Worm (Caenorhabditis elegans): ENCODE data around the gene W07A12.8.

Gene W07A12.8

ce11 chrII:9125007-9125406 is 40.6 kb downstream of the W07A12.8 start:
- no peak for TF ChIP-seq ztf-26 (tag; optimal IDR thresholded peaks at IDR 0.05)
- TF ChIP-seq cebp-2 (GFP tag; IDR thresholded peaks at IDR 0.05): no peak
- no peak for TF ChIP-seq hmg-1.2 (GFP tag; IDR thresholded peaks at IDR 0.05)
- peak; percentile 12 for TF ChIP-seq nhr-80 (tag; optimal IDR thresholded peaks at IDR 0.05)
- TF ChIP-seq hrde-1 (tag; optimal IDR thresholded peaks at IDR 0.05; ENCODE audit: borderline replicate concordance): no peak
- no peak for TF ChIP-seq ccch-3 (GFP tag; optimal IDR thresholded peaks at IDR 0.05)
- no peak for TF ChIP-seq T26A5.8 (tag; optimal IDR thresholded peaks at IDR 0.05)
- TF ChIP-seq attf-6 (GFP tag; IDR thresholded peaks at IDR 0.05): no peak

- TF ChIP-seq fkh-3 (tag; optimal IDR thresholded peaks at IDR 0.05) (no peak), B0019.2 (GFP tag; conservative IDR thresholded peaks at IDR 0.05) (no peak), atf-7 (tag; optimal IDR thresholded peaks at IDR 0.05) (no peak), efl-1 (GFP tag; optimal IDR thresholded peaks at IDR 0.05) (no peak), zim-3 (tag; optimal IDR thresholded peaks at IDR 0.05) (no peak)
Measured at ce11 chrII:9124353-9124752, 41.3 kb downstream of the W07A12.8 start.

- TF ChIP-seq aptf-3 (GFP tag; IDR thresholded peaks at IDR 0.05) (no peak), ztf-26 (tag; optimal IDR thresholded peaks at IDR 0.05) (no peak), snpc-1.3 (tag; optimal IDR thresholded peaks at IDR 0.05; ENCODE audit: insufficient read depth) (no peak), Y53G8AR.9 (GFP tag; conservative IDR thresholded peaks at IDR 0.05) (no peak), attf-5 (GFP tag; optimal IDR thresholded peaks at IDR 0.05) (no peak), lsl-1 (GFP tag; optimal IDR thresholded peaks at IDR 0.05) (no peak), hmg-1.2 (GFP tag; IDR thresholded peaks at IDR 0.05) (no peak), repo-1 (tag; optimal IDR thresholded peaks at IDR 0.05) (no peak), chd-7 (tag; optimal IDR thresholded peaks at IDR 0.05) (no peak), F33H1.4 (GFP tag; IDR thresholded peaks at IDR 0.05) (no peak), F57C9.4 (tag; optimal IDR thresholded peaks at IDR 0.05) (no peak)
Measured at ce11 chrII:9120813-9121554, 44.6 kb downstream of the W07A12.8 start.

ce11 chrII:9120329-9120728 is 45.3 kb downstream of the W07A12.8 start:
- no peak for TF ChIP-seq let-607 (tag; optimal IDR thresholded peaks at IDR 0.05)
- TF ChIP-seq lir-1 (GFP tag; conservative IDR thresholded peaks at IDR 0.05): no peak
- TF ChIP-seq somi-1 (GFP tag; optimal IDR thresholded peaks at IDR 0.05): no peak
- TF ChIP-seq die-1 (tag; optimal IDR thresholded peaks at IDR 0.05): no peak
- no peak for TF ChIP-seq athp-1 (tag; optimal IDR thresholded peaks at IDR 0.05)
- no peak for TF ChIP-seq dox-1 (GFP tag; IDR thresholded peaks at IDR 0.05)
- peak; percentile 42 for TF ChIP-seq ZK185.1 (tag; optimal IDR thresholded peaks at IDR 0.05; ENCODE audit: poor library complexity, severe bottlenecking)
- TF ChIP-seq hsf-1 (GFP tag; IDR thresholded peaks at IDR 0.05): no peak

DNA sequence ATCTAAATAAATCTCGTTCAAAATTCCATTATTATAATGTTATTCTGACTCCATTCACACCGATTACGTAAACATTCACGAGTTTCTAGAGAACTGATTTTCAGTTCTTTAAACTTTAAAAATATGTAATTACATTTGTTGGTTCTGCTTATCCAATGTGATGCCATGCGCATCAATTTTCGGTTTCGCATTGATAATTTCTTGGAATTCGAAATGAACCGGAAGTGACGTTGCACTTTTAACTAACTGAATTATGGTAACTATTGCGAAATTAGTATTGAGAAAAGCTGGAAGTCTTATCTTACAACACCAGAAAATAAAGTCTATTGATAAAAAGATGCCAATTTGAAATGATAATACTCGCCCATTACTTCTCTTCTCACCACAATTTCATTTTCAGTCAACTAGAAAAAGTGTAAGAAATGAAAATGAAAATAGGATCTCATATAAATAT is 47.8 kb downstream of the W07A12.8 start:
- TF ChIP-seq T07F8.4 (tag; optimal IDR thresholded peaks at IDR 0.05): no peak
- TF ChIP-seq F55B11.4 (tag; optimal IDR thresholded peaks at IDR 0.05; ENCODE audit: borderline replicate concordance, insufficient read depth): no peak
- TF ChIP-seq nfyb-1 (GFP tag; IDR thresholded peaks at IDR 0.05): no peak
- no peak for TF ChIP-seq mxl-1 (tag; optimal IDR thresholded peaks at IDR 0.05)
- TF ChIP-seq lin-40 (tag; optimal IDR thresholded peaks at IDR 0.05): peak; percentile 10
- TF ChIP-seq nhr-80 (tag; optimal IDR thresholded peaks at IDR 0.05): peak; percentile 57
- no peak for TF ChIP-seq ama-1 (optimal IDR thresholded peaks at IDR 0.05)
- peak in 1 of 2 experiments; percentile 7 for TF ChIP-seq ama-1 (GFP tag; optimal IDR thresholded peaks at IDR 0.05)
- peak; percentile 7 for TF ChIP-seq unc-62 (GFP tag; optimal IDR thresholded peaks at IDR 0.05)
- peak; percentile 85 for TF ChIP-seq cebp-1 (GFP tag; IDR thresholded peaks at IDR 0.05)
- peak; percentile 93 for TF ChIP-seq cebp-1 (tag; optimal IDR thresholded peaks at IDR 0.05)
- TF ChIP-seq atf-7 (tag; optimal IDR thresholded peaks at IDR 0.05): peak; percentile 34
